Fruit fly (Drosophila melanogaster) whole organism, embryonic: ENCODE results near the gene Gnpat.

ENCODE experiments used
- ATbp ChIP-seq: fragments of 200-800 bp; sonication (Bioruptor generic); optimal IDR thresholded peaks from 2 replicates; lab custom pipeline; 2017; ENCODE audit warnings: missing biosample characterization, mild to moderate bottlenecking, missing genetic modification characterization, missing genetic modification reagents
- Atf6 ChIP-seq: fragments of 200-800 bp; sonication (Bioruptor generic); IDR thresholded peaks from 2 replicates; pipeline ENCODE4 v1.3.6; 2022; ENCODE audit warnings: missing biosample characterization, missing genetic modification characterization
- Bteb2 ChIP-seq: fragments of 200-800 bp; sonication (Bioruptor generic); optimal IDR thresholded peaks from 2 replicates; lab custom pipeline; 2016; ENCODE audit warnings: missing biosample characterization, missing genetic modification characterization
- CG10274 ChIP-seq: fragments of 200-800 bp; sonication (Bioruptor generic); optimal IDR thresholded peaks from 3 replicates; lab custom pipeline; 2017; ENCODE audit warnings: missing biosample characterization, mild to moderate bottlenecking, missing genetic modification characterization
- CG10565 ChIP-seq: fragments of 200-800 bp; sonication (Bioruptor generic); optimal IDR thresholded peaks from 3 replicates; lab custom pipeline; 2016; ENCODE audit warnings: missing biosample characterization, mild to moderate bottlenecking, missing genetic modification characterization
- CG11560 ChIP-seq: fragments of 200-800 bp; sonication (Bioruptor generic); IDR thresholded peaks from 3 replicates; pipeline ENCODE4 v1.3.6; 2022; ENCODE audit warnings: missing biosample characterization, missing genetic modification characterization
- CG1233 ChIP-seq: fragments of 200-800 bp; sonication (Bioruptor generic); optimal IDR thresholded peaks from 4 replicates; lab custom pipeline; 2018; ENCODE audit warnings: missing biosample characterization, mild to moderate bottlenecking, missing genetic modification characterization
- CG12744 ChIP-seq: fragments of 200-800 bp; sonication (Bioruptor generic); optimal IDR thresholded peaks from 2 replicates; lab custom pipeline; 2016; ENCODE audit warnings: missing biosample characterization, missing genetic modification characterization
- CG13123 ChIP-seq: fragments of 200-800 bp; sonication (Bioruptor generic); optimal IDR thresholded peaks from 2 replicates; lab custom pipeline; 2016; ENCODE audit warnings: missing biosample characterization, missing genetic modification characterization
- CG13287 ChIP-seq: fragments of 200-800 bp; sonication (Bioruptor generic); IDR thresholded peaks from 2 replicates; pipeline ENCODE4 v1.3.6; 2022; ENCODE audit warnings: missing biosample characterization, missing genetic modification characterization; ENCODE audit not compliant: partially characterized antibody
- CG14050 ChIP-seq: fragments of 200-800 bp; sonication (Bioruptor generic); IDR thresholded peaks from 3 replicates; pipeline ENCODE4 v1.3.6; 2022; ENCODE audit warnings: missing biosample characterization, missing genetic modification characterization
- CG15011 ChIP-seq: fragments of 200-800 bp; sonication (Bioruptor generic); optimal IDR thresholded peaks from 3 replicates; lab custom pipeline; 2018; ENCODE audit warnings: missing biosample characterization, mild to moderate bottlenecking, missing genetic modification characterization
- CG15073 ChIP-seq: fragments of 200-800 bp; sonication (Bioruptor generic); optimal IDR thresholded peaks from 2 replicates; lab custom pipeline; 2016; ENCODE audit warnings: missing biosample characterization, missing genetic modification characterization
- CG2129 ChIP-seq: fragments of 200-800 bp; sonication (Bioruptor generic); IDR thresholded peaks from 2 replicates; pipeline ENCODE4 v1.3.6; 2022; ENCODE audit warnings: missing biosample characterization, missing genetic modification characterization; ENCODE audit not compliant: partially characterized antibody
- CG3065 ChIP-seq: fragments of 200-800 bp; sonication (Bioruptor generic); optimal IDR thresholded peaks from 2 replicates; lab custom pipeline; 2016; ENCODE audit warnings: missing biosample characterization, missing genetic modification characterization
- CG31224 ChIP-seq: fragments of 200-800 bp; sonication (Bioruptor generic); IDR thresholded peaks from 2 replicates; pipeline ENCODE4 v1.3.6; 2022; ENCODE audit warnings: missing biosample characterization, missing genetic modification characterization
- CG4424 ChIP-seq: fragments of 200-800 bp; sonication (Bioruptor generic); optimal IDR thresholded peaks from 3 replicates; lab custom pipeline; 2016; ENCODE audit warnings: missing biosample characterization, missing genetic modification characterization
- CG6654 ChIP-seq: fragments of 200-800 bp; sonication (Bioruptor generic); optimal IDR thresholded peaks from 2 replicates; lab custom pipeline; 2017; ENCODE audit warnings: missing biosample characterization, mild to moderate bottlenecking, missing genetic modification characterization
- CG6683 ChIP-seq: fragments of 200-800 bp; sonication (Bioruptor generic); optimal IDR thresholded peaks from 2 replicates; lab custom pipeline; 2017; ENCODE audit warnings: missing biosample characterization, mild to moderate bottlenecking, missing genetic modification characterization, missing genetic modification reagents
- CG6854 ChIP-seq: fragments of 200-800 bp; sonication (Bioruptor generic); optimal IDR thresholded peaks from 3 replicates; lab custom pipeline; 2017; ENCODE audit warnings: missing biosample characterization, mild to moderate bottlenecking, missing genetic modification characterization
- CG7786 ChIP-seq: fragments of 200-800 bp; sonication (Bioruptor generic); optimal IDR thresholded peaks from 2 replicates; lab custom pipeline; 2016; ENCODE audit warnings: missing biosample characterization, missing genetic modification characterization
- CG8944 ChIP-seq: fragments of 200-800 bp; sonication (Bioruptor generic); optimal IDR thresholded peaks from 3 replicates; lab custom pipeline; 2016; ENCODE audit warnings: missing biosample characterization, missing genetic modification characterization
- CrebB ChIP-seq: fragments of 200-800 bp; sonication (Bioruptor generic); optimal IDR thresholded peaks from 3 replicates; lab custom pipeline; 2018; ENCODE audit warnings: missing biosample characterization, mild to moderate bottlenecking, missing genetic modification characterization
- D19B ChIP-seq: fragments of 200-800 bp; sonication (Bioruptor generic); optimal IDR thresholded peaks from 2 replicates; lab custom pipeline; 2017; ENCODE audit warnings: missing biosample characterization, mild to moderate bottlenecking, missing genetic modification characterization
- Eip74EF ChIP-seq, 2 experiments: fragments of 200-800 bp in 1 of 2; fragments of >200 bp in 1 of 2; sonication (Bioruptor generic) in 1 of 2; optimal IDR thresholded peaks; 2 replicates each; lab custom pipeline; 2017 to 2019; ENCODE audit warnings: missing biosample characterization in 2 of 2, missing genetic modification characterization in 2 of 2, mild to moderate bottlenecking in 1 of 2, moderate library complexity in 1 of 2
- Ets97D ChIP-seq: fragments of 200-800 bp; sonication (Bioruptor generic); optimal IDR thresholded peaks from 3 replicates; lab custom pipeline; 2016; ENCODE audit warnings: missing biosample characterization, missing genetic modification characterization
- GATAe ChIP-seq: fragments of 200-800 bp; sonication (Bioruptor generic); conservative IDR thresholded peaks from 2 replicates; pipeline ENCODE4 v1.3.6; 2022; ENCODE audit warnings: missing biosample characterization, missing genetic modification characterization
- HHEX ChIP-seq: fragments of 200-800 bp; sonication (Bioruptor generic); optimal IDR thresholded peaks from 3 replicates; lab custom pipeline; 2017; ENCODE audit warnings: missing biosample characterization, mild to moderate bottlenecking, missing genetic modification characterization, missing genetic modification reagents
- Hsf ChIP-seq: fragments of 200-800 bp; sonication (Bioruptor generic); optimal IDR thresholded peaks from 3 replicates; lab custom pipeline; 2016; ENCODE audit warnings: missing biosample characterization, missing genetic modification characterization
- MTF-1 ChIP-seq: fragments of 200-800 bp; sonication (Bioruptor generic); optimal IDR thresholded peaks from 2 replicates; lab custom pipeline; 2018; ENCODE audit warnings: missing biosample characterization, mild to moderate bottlenecking, missing genetic modification characterization, borderline replicate concordance
- Sin3A ChIP-seq: fragments of >200 bp; optimal IDR thresholded peaks from 2 replicates; lab custom pipeline; 2018
- Six4 ChIP-seq: fragments of 200-800 bp; sonication (Bioruptor generic); optimal IDR thresholded peaks from 2 replicates; lab custom pipeline; 2016; ENCODE audit warnings: missing biosample characterization, missing genetic modification characterization
- bowl ChIP-seq: fragments of 200-800 bp; sonication (Bioruptor generic); IDR thresholded peaks from 2 replicates; pipeline ENCODE4 v1.3.6; 2022; ENCODE audit warnings: missing biosample characterization, missing genetic modification characterization
- cad ChIP-seq: fragments of >200 bp; optimal IDR thresholded peaks from 2 replicates; lab custom pipeline; 2017; ENCODE audit warnings: missing biosample characterization, missing genetic modification characterization
- chinmo ChIP-seq: fragments of 200-800 bp; sonication (Bioruptor generic); IDR thresholded peaks from 4 replicates; pipeline ENCODE4 v1.3.6; 2022; ENCODE audit warnings: missing biosample characterization, missing genetic modification characterization; ENCODE audit not compliant: partially characterized antibody
- cwo ChIP-seq: fragments of 200-800 bp; sonication (Bioruptor generic); optimal IDR thresholded peaks from 3 replicates; lab custom pipeline; 2017; ENCODE audit warnings: missing biosample characterization, missing genetic modification characterization, mild to moderate bottlenecking, moderate library complexity, missing genetic modification reagents
- dpn ChIP-seq, 2 experiments: fragments of 200-800 bp; sonication (Bioruptor generic); optimal IDR thresholded peaks; 3 replicates each; lab custom pipeline; 2016; ENCODE audit warnings: missing biosample characterization in 2 of 2, missing genetic modification characterization in 2 of 2
- en ChIP-seq: fragments of 200-800 bp; sonication (Bioruptor generic); optimal IDR thresholded peaks from 2 replicates; lab custom pipeline; 2016; ENCODE audit warnings: missing biosample characterization, missing genetic modification characterization
- gfzf ChIP-seq: fragments of 200-800 bp; sonication (Bioruptor generic); optimal IDR thresholded peaks from 2 replicates; lab custom pipeline; 2016; ENCODE audit warnings: missing biosample characterization, mild to moderate bottlenecking, missing genetic modification characterization, moderate library complexity
- hkb ChIP-seq, 2 experiments: fragments of 200-800 bp in 1 of 2; fragments of >200 bp in 1 of 2; sonication (Bioruptor generic) in 1 of 2; IDR thresholded peaks in 1 of 2; optimal IDR thresholded peaks in 1 of 2; 2 replicates each; pipeline versions ENCODE4 v1.3.6 to Lab custom; 2017 to 2022; ENCODE audit warnings: missing biosample characterization in 1 of 2, missing genetic modification characterization in 1 of 2
- hth ChIP-seq: fragments of >200 bp; optimal IDR thresholded peaks from 2 replicates; lab custom pipeline; 2017; ENCODE audit warnings: inconsistent platforms
- oc ChIP-seq: fragments of 200-800 bp; sonication (Bioruptor generic); optimal IDR thresholded peaks from 2 replicates; lab custom pipeline; 2018; ENCODE audit warnings: missing biosample characterization, mild to moderate bottlenecking, missing genetic modification characterization, moderate library complexity
- peb ChIP-seq: fragments of 200-800 bp; sonication (Bioruptor generic); IDR thresholded peaks from 2 replicates; pipeline ENCODE4 v1.3.6; 2022; ENCODE audit warnings: missing biosample characterization, missing genetic modification characterization
- pfk ChIP-seq: fragments of 200-800 bp; sonication (Bioruptor generic); optimal IDR thresholded peaks from 2 replicates; lab custom pipeline; 2018; ENCODE audit warnings: missing biosample characterization, mild to moderate bottlenecking, missing genetic modification characterization, moderate library complexity
- phol ChIP-seq: fragments of 200-800 bp; sonication (Bioruptor generic); optimal IDR thresholded peaks from 3 replicates; lab custom pipeline; 2018; ENCODE audit warnings: missing biosample characterization, mild to moderate bottlenecking, missing genetic modification characterization, moderate library complexity
- so ChIP-seq: fragments of 200-800 bp; sonication (Bioruptor generic); IDR thresholded peaks from 3 replicates; pipeline ENCODE4 v1.3.6; 2022; ENCODE audit warnings: missing biosample characterization, missing genetic modification characterization
- trh ChIP-seq: fragments of 200-800 bp; sonication (Bioruptor generic); optimal IDR thresholded peaks from 2 replicates; lab custom pipeline; 2016; ENCODE audit warnings: missing biosample characterization, missing genetic modification characterization
- tx ChIP-seq: fragments of 200-800 bp; sonication (Bioruptor generic); optimal IDR thresholded peaks from 2 replicates; lab custom pipeline; 2016; ENCODE audit warnings: missing biosample characterization, missing genetic modification characterization
- unpg ChIP-seq: fragments of 200-800 bp; sonication (Bioruptor generic); optimal IDR thresholded peaks from 3 replicates; lab custom pipeline; 2018; ENCODE audit warnings: missing biosample characterization, mild to moderate bottlenecking, missing genetic modification characterization, moderate library complexity
- zfh1 ChIP-seq: fragments of 200-800 bp; sonication (Bioruptor generic); IDR thresholded peaks from 3 replicates; pipeline ENCODE4 v1.3.6; 2022; ENCODE audit warnings: missing biosample characterization, missing genetic modification characterization

Gene Gnpat

dm6 chr3R:25482463-25483173 is 8.1 kb downstream of the Gnpat start, which contains the start of the genes XNP, CG42488 and CG5116 (continued):
- peak; percentile 60 for TF ChIP-seq CG4424
- peak; percentile 56 for TF ChIP-seq Hsf
- TF ChIP-seq CG15073 (GFP tag; lab: Kevin White, UChicago), result no peak
- no peak for TF ChIP-seq GATAe (GFP tag; lab: Robert Waterston, UW)
- TF ChIP-seq CG10274 (GFP tag; lab: Kevin White, UChicago), result no peak
- TF ChIP-seq CG7786 (GFP tag; lab: Kevin White, UChicago), result peak; percentile 29
- no peak for TF ChIP-seq en (GFP tag; lab: Kevin White, UChicago)
- TF ChIP-seq CG12744 (GFP tag; lab: Kevin White, UChicago), result no peak
- TF ChIP-seq pfk (GFP tag; lab: Kevin White, UChicago), result no peak
- TF ChIP-seq CrebB (tag; lab: Kevin White, UChicago), result peak; percentile 19
- TF ChIP-seq oc (tag; lab: Kevin White, UChicago), result no peak
- TF ChIP-seq CG13287 (GFP tag; lab: Robert Waterston, UW), result peak; percentile 99
- peak in 1 of 2 experiments; percentile 61 for TF ChIP-seq dpn (GFP tag; optimal IDR thresholded peaks at IDR 0.05; lab: Kevin White, UChicago)
- TF ChIP-seq Ets97D (GFP tag; lab: Kevin White, UChicago), result peak; percentile 71
- TF ChIP-seq Atf6 (GFP tag; lab: Robert Waterston, UW), result 0 out of 2 replicates have a peak, but pooled peaks have one; percentile 26
- no peak for TF ChIP-seq CG6683
- TF ChIP-seq CG3065, result no peak
- no peak for TF ChIP-seq peb (GFP tag; lab: Robert Waterston, UW)
- TF ChIP-seq CG6854 (GFP tag; lab: Kevin White, UChicago), result no peak
- peak; percentile 99 for TF ChIP-seq CG2129 (GFP tag; lab: Robert Waterston, UW)
- no peak for TF ChIP-seq so (GFP tag; lab: Robert Waterston, UW)
- TF ChIP-seq D19B (GFP tag; lab: Kevin White, UChicago), result no peak
- TF ChIP-seq Eip74EF (GFP tag; optimal IDR thresholded peaks at IDR 0.05; lab: Kevin White, UChicago), result no peak
- TF ChIP-seq CG6654 (GFP tag; lab: Kevin White, UChicago), result no peak
- no peak for TF ChIP-seq Bteb2 (GFP tag; lab: Kevin White, UChicago)
- peak; percentile 96 for TF ChIP-seq chinmo (GFP tag; lab: Robert Waterston, UW)
- TF ChIP-seq trh (GFP tag; lab: Kevin White, UChicago), result no peak
- 0 out of 3 replicates have a peak, but pooled peaks have one; percentile 38 for TF ChIP-seq zfh1
- TF ChIP-seq unpg, result no peak
- no peak; the same call in 2 of the 3 replicates for TF ChIP-seq CG14050
- TF ChIP-seq hkb (optimal IDR thresholded peaks at IDR 0.05; lab: Kevin White, UChicago), result no peak
- no peak for TF ChIP-seq hkb (GFP tag; IDR thresholded peaks at IDR 0.05; lab: Robert Waterston, UW)
- no peak for TF ChIP-seq ATbp (GFP tag; lab: Kevin White, UChicago)
- TF ChIP-seq cwo (GFP tag; lab: Kevin White, UChicago), result no peak
- peak; percentile 39 for TF ChIP-seq CG1233 (GFP tag; lab: Kevin White, UChicago)
- peak; percentile 31 for TF ChIP-seq CG13123
- no peak for TF ChIP-seq MTF-1 (GFP tag; lab: Kevin White, UChicago)
- no peak for TF ChIP-seq CG8944 (GFP tag; lab: Kevin White, UChicago)
- TF ChIP-seq HHEX (GFP tag; lab: Kevin White, UChicago), result no peak
- no peak for TF ChIP-seq cad (GFP tag; lab: Kevin White, UChicago)
- no peak for TF ChIP-seq gfzf (GFP tag; lab: Kevin White, UChicago)
- no peak for TF ChIP-seq CG11560 (tag; lab: Robert Waterston, UW)
- peak; percentile 74 for TF ChIP-seq phol (tag; lab: Kevin White, UChicago)
- TF ChIP-seq CG15011 (GFP tag; lab: Kevin White, UChicago), result no peak
- TF ChIP-seq Six4, result peak; percentile 11
- TF ChIP-seq CG10565 (GFP tag; lab: Kevin White, UChicago), result no peak
- TF ChIP-seq CG31224 (GFP tag; lab: Robert Waterston, UW), result no peak
- peak; percentile 95 for TF ChIP-seq Sin3A
- TF ChIP-seq hth (lab: Kevin White, UChicago), result no peak
- no peak for TF ChIP-seq bowl
- no peak for TF ChIP-seq tx
